Worm (Caenorhabditis elegans) whole organism, L2 larva: ENCODE results near the gene rfth-1.
A peak's percentile ranks its signal among the peaks of the same experiment; 100 is the strongest.

Experiments used
- C34F6.9 ChIP-seq: fragments of 150-350 bp; optimal IDR thresholded peaks from 2 replicates; lab custom pipeline; 2014; ENCODE audit warnings: missing biosample characterization, missing genetic modification characterization
- F13H6.1 ChIP-seq: sonication (generic microtip); optimal IDR thresholded peaks from 2 replicates; lab custom pipeline; 2016; ENCODE audit warnings: missing genetic modification characterization, missing compliant biosample characterization
- R02D3.7 ChIP-seq: fragments of 150-350 bp; optimal IDR thresholded peaks from 2 replicates; lab custom pipeline; 2014; ENCODE audit warnings: missing biosample characterization, missing genetic modification characterization
- Y55F3AM.14 ChIP-seq: fragments of 200-800 bp; sonication (Bioruptor generic); optimal IDR thresholded peaks from 2 replicates; lab custom pipeline; 2018; ENCODE audit warnings: mild to moderate bottlenecking, missing genetic modification characterization, missing compliant biosample characterization
- ZK546.5 ChIP-seq: sonication (generic microtip); optimal IDR thresholded peaks from 2 replicates; lab custom pipeline; 2017; ENCODE audit warnings: missing biosample characterization, missing genetic modification characterization
- aly-2 ChIP-seq: fragments of 150-350 bp; optimal IDR thresholded peaks from 2 replicates; lab custom pipeline; 2014; ENCODE audit warnings: missing biosample characterization, missing genetic modification characterization
- ama-1 ChIP-seq: fragments of 150-350 bp; optimal IDR thresholded peaks from 2 replicates; lab custom pipeline; 2018; ENCODE audit warnings: inconsistent platforms
- blmp-1 ChIP-seq: sonication (generic microtip); optimal IDR thresholded peaks from 2 replicates; lab custom pipeline; 2017; ENCODE audit warnings: missing genetic modification characterization, mild to moderate bottlenecking, missing compliant biosample characterization, antibody characterized with exemption, moderate library complexity; ENCODE audit not compliant: insufficient read depth
- crh-2 ChIP-seq: sonication (generic microtip); optimal IDR thresholded peaks from 2 replicates; lab custom pipeline; 2017; ENCODE audit warnings: missing biosample characterization, missing genetic modification characterization
- egl-27 ChIP-seq: sonication (generic microtip); optimal IDR thresholded peaks from 3 replicates; lab custom pipeline; 2017; ENCODE audit warnings: missing biosample characterization, missing genetic modification reagents, missing genetic modification characterization
- elt-3 ChIP-seq: sonication (generic microtip); optimal IDR thresholded peaks from 2 replicates; lab custom pipeline; 2017; ENCODE audit warnings: missing biosample characterization, missing genetic modification characterization
- fos-1 ChIP-seq: fragments of 150-350 bp; optimal IDR thresholded peaks from 2 replicates; lab custom pipeline; 2014; ENCODE audit warnings: missing biosample characterization, missing genetic modification characterization
- gmeb-1 ChIP-seq: fragments of 150-350 bp; optimal IDR thresholded peaks from 2 replicates; lab custom pipeline; 2014; ENCODE audit warnings: missing biosample characterization, missing genetic modification characterization
- lin-11 ChIP-seq: fragments of 150-350 bp; sonication (generic microtip); optimal IDR thresholded peaks from 2 replicates; lab custom pipeline; 2014; ENCODE audit warnings: missing biosample characterization, missing genetic modification characterization, inconsistent platforms, mixed read lengths
- lsy-2 ChIP-seq, 2 experiments: fragments of 150-350 bp in 1 of 2; sonication (generic microtip) in 1 of 2; optimal IDR thresholded peaks; 2 replicates each; lab custom pipeline; 2014 to 2017; ENCODE audit warnings: missing biosample characterization in 2 of 2, missing genetic modification characterization in 2 of 2
- mab-5 ChIP-seq: fragments of 150-350 bp; optimal IDR thresholded peaks from 2 replicates; lab custom pipeline; 2014; ENCODE audit warnings: missing biosample characterization, missing genetic modification characterization
- mbf-1 ChIP-seq: sonication (generic microtip); optimal IDR thresholded peaks from 2 replicates; lab custom pipeline; 2017; ENCODE audit warnings: missing biosample characterization, missing genetic modification characterization
- mdl-1 ChIP-seq, 2 experiments: fragments of 150-350 bp in 1 of 2; sonication (generic microtip) in 1 of 2; optimal IDR thresholded peaks; 2 replicates each; lab custom pipeline; 2017; ENCODE audit warnings: missing biosample characterization in 2 of 2, missing genetic modification characterization in 2 of 2
- nhr-12 ChIP-seq: fragments of 150-350 bp; optimal IDR thresholded peaks from 2 replicates; lab custom pipeline; 2014; ENCODE audit warnings: missing biosample characterization, missing genetic modification characterization
- nhr-129 ChIP-seq: fragments of 150-350 bp; optimal IDR thresholded peaks from 2 replicates; lab custom pipeline; 2014; ENCODE audit warnings: missing biosample characterization, missing genetic modification characterization
- nhr-21 ChIP-seq: fragments of 150-350 bp; optimal IDR thresholded peaks from 2 replicates; lab custom pipeline; 2014; ENCODE audit warnings: missing biosample characterization, missing genetic modification characterization
- nhr-23 ChIP-seq: fragments of 150-350 bp; optimal IDR thresholded peaks from 2 replicates; lab custom pipeline; 2014; ENCODE audit warnings: missing biosample characterization, missing genetic modification reagents, missing genetic modification characterization
- nhr-25 ChIP-seq: fragments of 150-350 bp; sonication (generic microtip); optimal IDR thresholded peaks from 3 replicates; lab custom pipeline; 2014; ENCODE audit warnings: missing biosample characterization, missing genetic modification characterization
- nhr-6 ChIP-seq: fragments of 150-350 bp; optimal IDR thresholded peaks from 2 replicates; lab custom pipeline; 2014; ENCODE audit warnings: missing biosample characterization, missing genetic modification characterization
- sem-4 ChIP-seq: fragments of 150-350 bp; optimal IDR thresholded peaks from 2 replicates; lab custom pipeline; 2014; ENCODE audit warnings: missing biosample characterization, missing genetic modification reagents, missing genetic modification characterization
- skn-1 ChIP-seq: sonication (generic microtip); optimal IDR thresholded peaks from 2 replicates; lab custom pipeline; 2017; ENCODE audit warnings: missing biosample characterization, missing genetic modification characterization
- sma-3 ChIP-seq: sonication (generic microtip); optimal IDR thresholded peaks from 2 replicates; lab custom pipeline; 2016; ENCODE audit warnings: missing genetic modification reagents, missing genetic modification characterization, missing compliant biosample characterization
- sma-9 ChIP-seq, 2 experiments: fragments of 150-350 bp in 1 of 2; sonication (generic microtip) in 1 of 2; optimal IDR thresholded peaks; 2 replicates each; lab custom pipeline; 2014 to 2016; ENCODE audit warnings: missing genetic modification characterization in 2 of 2, mild to moderate bottlenecking in 1 of 2, missing biosample characterization in 1 of 2, missing compliant biosample characterization in 1 of 2, missing genetic modification reagents in 1 of 2, moderate library complexity in 1 of 2
- snpc-4 ChIP-seq: fragments of 150-350 bp; optimal IDR thresholded peaks from 2 replicates; lab custom pipeline; 2014; ENCODE audit warnings: missing biosample characterization, missing genetic modification characterization
- unc-55 ChIP-seq: fragments of 150-350 bp; sonication (generic microtip); optimal IDR thresholded peaks from 3 replicates; lab custom pipeline; 2014; ENCODE audit warnings: missing biosample characterization, missing genetic modification reagents, missing genetic modification characterization
- zag-1 ChIP-seq: fragments of 150-350 bp; optimal IDR thresholded peaks from 2 replicates; lab custom pipeline; 2014; ENCODE audit warnings: missing biosample characterization, missing genetic modification characterization
- ztf-1 ChIP-seq: fragments of 200-800 bp; sonication (Bioruptor generic); conservative IDR thresholded peaks from 2 replicates; pipeline ENCODE4 v1.3.6; 2022; ENCODE audit warnings: missing genetic modification characterization, missing compliant biosample characterization
- ztf-11 ChIP-seq: sonication (generic microtip); optimal IDR thresholded peaks from 2 replicates; lab custom pipeline; 2017; ENCODE audit warnings: missing biosample characterization, missing genetic modification characterization
- ztf-4 ChIP-seq: fragments of 150-350 bp; optimal IDR thresholded peaks from 2 replicates; lab custom pipeline; 2014; ENCODE audit warnings: missing biosample characterization, missing genetic modification characterization

The rfth-1 gene

DNA sequence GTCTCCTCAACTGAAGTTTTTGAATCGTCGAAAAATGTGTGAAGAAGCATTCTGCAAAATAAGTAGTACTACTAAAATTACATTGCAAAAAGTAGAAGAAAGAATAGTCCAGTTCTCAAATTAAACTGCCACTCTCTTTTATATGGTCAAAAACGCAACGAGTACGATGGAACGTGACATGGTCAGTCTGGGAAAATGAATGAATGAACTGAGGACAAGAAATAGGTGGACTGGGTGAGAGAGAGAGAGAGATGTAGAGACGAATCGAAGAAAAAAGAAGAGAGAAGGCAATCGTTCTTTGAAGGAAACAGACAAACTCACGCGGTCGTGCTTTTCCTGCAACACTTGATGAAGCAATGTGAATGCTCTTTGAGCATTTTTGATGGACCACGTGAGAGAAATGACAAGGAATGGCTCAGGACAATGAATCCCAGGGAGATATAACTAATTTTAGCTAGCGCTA is 34.1 kb downstream of the rfth-1 start, which contains the start of gene M01H9.3:
M01H9.3 (minus strand) TSS at position 51 of the 463 bp plus-strand sequence.
- TF ChIP-seq ama-1 (lab: Kevin White, UChicago) (peak; percentile 91), sma-9 (GFP tag; optimal IDR thresholded peaks at IDR 0.05; lab: Kevin White, UChicago) (peak; percentile 90), sma-9 (tag; optimal IDR thresholded peaks at IDR 0.05; lab: Kevin White, UChicago) (no peak), gmeb-1 (tag; lab: Kevin White, UChicago) (peak; percentile 24), Y55F3AM.14 (GFP tag; lab: Kevin White, UChicago) (no peak), nhr-129 (tag; lab: Kevin White, UChicago) (peak; percentile 97), aly-2 (no peak), nhr-25 (tag; lab: Kevin White, UChicago) (peak; percentile 60), R02D3.7 (tag; lab: Kevin White, UChicago) (no peak), sem-4 (tag; lab: Kevin White, UChicago) (peak; percentile 44), blmp-1 (tag; lab: Kevin White, UChicago) (no peak), nhr-6 (peak; percentile 80), unc-55 (GFP tag; lab: Kevin White, UChicago) (peak; percentile 57), C34F6.9 (peak; percentile 82), crh-2 (tag; lab: Kevin White, UChicago) (peak; percentile 79), F13H6.1 (tag; lab: Kevin White, UChicago) (peak; percentile 81), lsy-2 (tag; optimal IDR thresholded peaks at IDR 0.05; lab: Kevin White, UChicago) (peak in 1 of 2 experiments; percentile 76), fos-1 (peak; percentile 55), nhr-23 (tag; lab: Kevin White, UChicago) (no peak), sma-3 (GFP tag; lab: Kevin White, UChicago) (peak; percentile 39), mab-5 (tag; lab: Kevin White, UChicago) (peak; percentile 52), elt-3 (no peak), mdl-1 (tag; optimal IDR thresholded peaks at IDR 0.05; lab: Kevin White, UChicago) (peak in 1 of 2 experiments; percentile 68), ztf-4 (tag; lab: Kevin White, UChicago) (peak; percentile 76), snpc-4 (tag; lab: Kevin White, UChicago) (peak; percentile 15), zag-1 (peak; percentile 1), nhr-21 (tag; lab: Kevin White, UChicago) (peak; percentile 20)

ce11 chrIV:4475362-4476086 is 35.6 kb downstream of the rfth-1 start:
- no peak for TF ChIP-seq ZK546.5
- TF ChIP-seq gmeb-1 (tag; lab: Kevin White, UChicago) = no peak
- TF ChIP-seq ama-1 (lab: Kevin White, UChicago) = no peak
- peak; percentile 35 for TF ChIP-seq crh-2 (tag; lab: Kevin White, UChicago)
- no peak for TF ChIP-seq Y55F3AM.14 (GFP tag; lab: Kevin White, UChicago)
- TF ChIP-seq sma-3 (GFP tag; lab: Kevin White, UChicago) = no peak
- no peak for TF ChIP-seq nhr-129 (tag; lab: Kevin White, UChicago)
- TF ChIP-seq zag-1 = no peak
- no peak for TF ChIP-seq egl-27 (tag; lab: Kevin White, UChicago)
- peak; percentile 56 for TF ChIP-seq sma-9 (GFP tag; optimal IDR thresholded peaks at IDR 0.05; lab: Kevin White, UChicago)
- TF ChIP-seq sma-9 (tag; optimal IDR thresholded peaks at IDR 0.05; lab: Kevin White, UChicago) = no peak
- TF ChIP-seq fos-1 = peak; percentile 8

DNA sequence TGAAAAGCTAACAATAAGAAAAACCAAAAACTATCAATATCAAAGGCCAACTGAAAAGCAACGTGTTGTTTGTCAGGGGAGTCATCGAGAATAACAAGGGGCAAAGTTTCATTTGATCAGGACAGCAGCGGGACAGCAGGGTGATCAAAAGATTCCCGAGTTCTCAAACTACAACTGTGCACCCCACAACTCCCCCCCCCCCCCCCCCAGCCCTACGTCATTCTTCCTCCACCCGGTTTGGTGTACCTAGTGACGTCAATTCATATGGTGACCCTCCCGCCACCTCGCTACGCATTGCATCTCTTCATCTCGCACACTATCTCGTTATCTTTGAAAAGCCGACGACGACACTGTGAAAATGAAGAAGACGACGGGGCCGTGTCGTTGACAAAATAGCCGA is 37.3 kb downstream of the rfth-1 start:
- TF ChIP-seq sma-3 (GFP tag; lab: Kevin White, UChicago) (no peak), ztf-1 (GFP tag; lab: Robert Waterston, UW) (0 out of 2 replicates have a peak, but pooled peaks have one; percentile 34), nhr-129 (tag; lab: Kevin White, UChicago) (peak; percentile 12)

- no peak for TF ChIP-seq zag-1
- TF ChIP-seq egl-27 (tag; lab: Kevin White, UChicago) = peak; percentile 2
- peak; percentile 38 for TF ChIP-seq nhr-6
- TF ChIP-seq sma-9 (GFP tag; optimal IDR thresholded peaks at IDR 0.05; lab: Kevin White, UChicago) = peak; percentile 81
- no peak for TF ChIP-seq sma-9 (tag; optimal IDR thresholded peaks at IDR 0.05; lab: Kevin White, UChicago)
- TF ChIP-seq nhr-129 (tag; lab: Kevin White, UChicago) = peak; percentile 69
- TF ChIP-seq ztf-4 (tag; lab: Kevin White, UChicago) = peak; percentile 10
- TF ChIP-seq blmp-1 (tag; lab: Kevin White, UChicago) = peak; percentile 60
- TF ChIP-seq skn-1 (tag; lab: Kevin White, UChicago) = no peak
- TF ChIP-seq sma-3 (GFP tag; lab: Kevin White, UChicago) = peak; percentile 55
- no peak for TF ChIP-seq ztf-11
- no peak for TF ChIP-seq nhr-12 (tag; lab: Kevin White, UChicago)
- peak; percentile 43 for TF ChIP-seq F13H6.1 (tag; lab: Kevin White, UChicago)
- no peak for TF ChIP-seq mbf-1 (tag; lab: Kevin White, UChicago)
- no peak for TF ChIP-seq R02D3.7 (tag; lab: Kevin White, UChicago)
- TF ChIP-seq mdl-1 (tag; optimal IDR thresholded peaks at IDR 0.05; lab: Kevin White, UChicago) = peak; percentile 52
- TF ChIP-seq lin-11 (tag; lab: Kevin White, UChicago) = no peak
- peak; percentile 69 for TF ChIP-seq nhr-21 (tag; lab: Kevin White, UChicago)
- no peak for TF ChIP-seq mab-5 (tag; lab: Kevin White, UChicago)
- peak; percentile 81 for TF ChIP-seq nhr-25 (tag; lab: Kevin White, UChicago)
- TF ChIP-seq gmeb-1 (tag; lab: Kevin White, UChicago) = peak; percentile 64
- peak; percentile 46 for TF ChIP-seq crh-2 (tag; lab: Kevin White, UChicago)
- TF ChIP-seq lsy-2 (tag; optimal IDR thresholded peaks at IDR 0.05; lab: Kevin White, UChicago) = peak in 1 of 2 experiments; percentile 17
These were observed 38.5 kb downstream of the rfth-1 start for ce11 chrIV:4472418-4473173.
